Fruit fly (Drosophila melanogaster) whole organism, embryonic: ENCODE results near the gene CG10638.

Source experiments
- Atf3 ChIP-seq: fragments of 200-800 bp; sonication (Bioruptor generic); optimal IDR thresholded peaks from 3 replicates; lab custom pipeline; 2016; ENCODE audit warnings: missing biosample characterization, missing genetic modification characterization
- Bteb2 ChIP-seq: fragments of 200-800 bp; sonication (Bioruptor generic); optimal IDR thresholded peaks from 2 replicates; lab custom pipeline; 2016; ENCODE audit warnings: missing biosample characterization, missing genetic modification characterization
- CG10431 ChIP-seq: fragments of 200-800 bp; sonication (Bioruptor generic); optimal IDR thresholded peaks from 3 replicates; lab custom pipeline; 2018; ENCODE audit warnings: missing biosample characterization, mild to moderate bottlenecking, missing genetic modification characterization
- CG11085 ChIP-seq: fragments of 200-800 bp; sonication (Bioruptor generic); IDR thresholded peaks from 2 replicates; pipeline ENCODE4 v1.3.6; 2022; ENCODE audit warnings: missing biosample characterization, missing genetic modification characterization
- CG12236 ChIP-seq: fragments of 200-800 bp; sonication (Bioruptor generic); optimal IDR thresholded peaks from 2 replicates; lab custom pipeline; 2016; ENCODE audit warnings: missing biosample characterization, missing genetic modification characterization
- CG12299 ChIP-seq: fragments of 200-800 bp; sonication (Bioruptor generic); optimal IDR thresholded peaks from 2 replicates; lab custom pipeline; 2018; ENCODE audit warnings: missing biosample characterization, mild to moderate bottlenecking, missing genetic modification characterization
- CG12659 ChIP-seq: fragments of 200-800 bp; sonication (Bioruptor generic); optimal IDR thresholded peaks from 3 replicates; lab custom pipeline; 2017; ENCODE audit warnings: mild to moderate bottlenecking, missing biosample characterization, missing genetic modification reagents, missing genetic modification characterization
- CG14667 ChIP-seq: fragments of 200-800 bp; sonication (Bioruptor generic); IDR thresholded peaks from 2 replicates; pipeline ENCODE4 v1.3.6; 2022; ENCODE audit warnings: missing biosample characterization, missing genetic modification characterization
- CG15073 ChIP-seq: fragments of 200-800 bp; sonication (Bioruptor generic); optimal IDR thresholded peaks from 2 replicates; lab custom pipeline; 2016; ENCODE audit warnings: missing biosample characterization, missing genetic modification characterization
- CG15601 ChIP-seq: fragments of 200-800 bp; sonication (Bioruptor generic); optimal IDR thresholded peaks from 3 replicates; lab custom pipeline; 2019; ENCODE audit warnings: missing biosample characterization, mild to moderate bottlenecking, missing genetic modification characterization, moderate library complexity
- CG1602 ChIP-seq: fragments of 200-800 bp; sonication (Bioruptor generic); optimal IDR thresholded peaks from 3 replicates; lab custom pipeline; 2016; ENCODE audit warnings: missing biosample characterization, missing genetic modification characterization
- CG17186 ChIP-seq: fragments of 200-800 bp; sonication (Bioruptor generic); optimal IDR thresholded peaks from 3 replicates; lab custom pipeline; 2017; ENCODE audit warnings: missing biosample characterization, missing genetic modification reagents, missing genetic modification characterization
- CG18619 ChIP-seq: fragments of 200-800 bp; sonication (Bioruptor generic); optimal IDR thresholded peaks from 3 replicates; lab custom pipeline; 2017; ENCODE audit warnings: missing biosample characterization, mild to moderate bottlenecking, missing genetic modification characterization
- CG2202 ChIP-seq: fragments of 200-800 bp; sonication (Bioruptor generic); optimal IDR thresholded peaks from 2 replicates; lab custom pipeline; 2018; ENCODE audit warnings: missing biosample characterization, mild to moderate bottlenecking, missing genetic modification characterization
- CG30020 ChIP-seq: fragments of 200-800 bp; optimal IDR thresholded peaks from 2 replicates; lab custom pipeline; 2019; ENCODE audit warnings: missing biosample characterization, mild to moderate bottlenecking, missing genetic modification characterization, moderate library complexity
- CG31388 ChIP-seq: fragments of 200-800 bp; sonication (Bioruptor generic); optimal IDR thresholded peaks from 2 replicates; lab custom pipeline; 2016; ENCODE audit warnings: missing biosample characterization, missing genetic modification characterization
- CG3407 ChIP-seq: fragments of 200-800 bp; sonication (Bioruptor generic); optimal IDR thresholded peaks from 2 replicates; lab custom pipeline; 2018; ENCODE audit warnings: missing biosample characterization, mild to moderate bottlenecking, missing genetic modification characterization
- CG34422 ChIP-seq: fragments of 200-800 bp; sonication (Bioruptor generic); IDR thresholded peaks from 3 replicates; pipeline ENCODE4 v1.3.6; 2022; ENCODE audit warnings: missing biosample characterization, missing genetic modification characterization
- CG3726 ChIP-seq: fragments of 200-800 bp; sonication (Bioruptor generic); IDR thresholded peaks from 3 replicates; pipeline ENCODE4, ENCODE4 v1.3.6; 2022; ENCODE audit warnings: missing biosample characterization, missing genetic modification characterization
- CG4360 ChIP-seq: fragments of 200-800 bp; sonication (Bioruptor generic); IDR thresholded peaks from 2 replicates; pipeline ENCODE4 v1.3.6; 2022; ENCODE audit warnings: missing biosample characterization, missing genetic modification characterization
- CG43689 ChIP-seq: fragments of 200-800 bp; sonication (Bioruptor generic); IDR thresholded peaks from 2 replicates; pipeline ENCODE4 v1.3.6; 2022; ENCODE audit warnings: missing biosample characterization, missing genetic modification characterization
- CG4404 ChIP-seq: fragments of 200-800 bp; sonication (Bioruptor generic); IDR thresholded peaks from 2 replicates; pipeline ENCODE4 v1.3.6; 2022; ENCODE audit warnings: missing biosample characterization, missing genetic modification characterization
- CG6765 ChIP-seq: fragments of 200-800 bp; sonication (Bioruptor generic); optimal IDR thresholded peaks from 3 replicates; lab custom pipeline; 2017; ENCODE audit warnings: missing biosample characterization, mild to moderate bottlenecking, missing genetic modification characterization
- CG7271 ChIP-seq: fragments of 200-800 bp; sonication (Bioruptor generic); optimal IDR thresholded peaks from 2 replicates; lab custom pipeline; 2018; ENCODE audit warnings: missing biosample characterization, mild to moderate bottlenecking, missing genetic modification characterization, moderate library complexity
- CG7556 ChIP-seq: fragments of 200-800 bp; sonication (Bioruptor generic); optimal IDR thresholded peaks from 2 replicates; lab custom pipeline; 2017; ENCODE audit warnings: missing biosample characterization, mild to moderate bottlenecking, missing genetic modification characterization
- CG9797 ChIP-seq: fragments of 200-800 bp; sonication (Bioruptor generic); optimal IDR thresholded peaks from 3 replicates; lab custom pipeline; 2018; ENCODE audit warnings: missing biosample characterization, mild to moderate bottlenecking, missing genetic modification characterization
- CG9817 ChIP-seq: fragments of 200-800 bp; sonication (Bioruptor generic); optimal IDR thresholded peaks from 2 replicates; lab custom pipeline; 2018; ENCODE audit warnings: missing biosample characterization, mild to moderate bottlenecking, missing genetic modification characterization, moderate library complexity
- CrebB ChIP-seq: fragments of 200-800 bp; sonication (Bioruptor generic); optimal IDR thresholded peaks from 3 replicates; lab custom pipeline; 2018; ENCODE audit warnings: missing biosample characterization, mild to moderate bottlenecking, missing genetic modification characterization
- Dp ChIP-seq: fragments of 200-800 bp; sonication (Bioruptor generic); optimal IDR thresholded peaks from 2 replicates; lab custom pipeline; 2018; ENCODE audit warnings: missing biosample characterization, mild to moderate bottlenecking, missing genetic modification characterization, moderate library complexity
- Drgx ChIP-seq: fragments of 200-800 bp; sonication (Bioruptor generic); IDR thresholded peaks from 2 replicates; pipeline ENCODE4 v1.3.6; 2022; ENCODE audit warnings: missing biosample characterization, missing genetic modification characterization
- Fer3 ChIP-seq: fragments of 200-800 bp; sonication (Bioruptor generic); optimal IDR thresholded peaks from 2 replicates; lab custom pipeline; 2018; ENCODE audit warnings: missing biosample characterization, mild to moderate bottlenecking, missing genetic modification characterization, moderate library complexity
- H15 ChIP-seq: fragments of 200-800 bp; sonication (Bioruptor generic); IDR thresholded peaks from 3 replicates; pipeline ENCODE4 v1.3.6; 2022; ENCODE audit warnings: missing biosample characterization, missing genetic modification characterization
- HLH3B ChIP-seq: fragments of 200-800 bp; sonication (Bioruptor generic); IDR thresholded peaks from 2 replicates; pipeline ENCODE4 v1.3.6; 2022; ENCODE audit warnings: missing biosample characterization, missing genetic modification characterization
- HLH54F ChIP-seq: fragments of 200-800 bp; sonication (Bioruptor generic); optimal IDR thresholded peaks from 3 replicates; lab custom pipeline; 2016; ENCODE audit warnings: missing biosample characterization, missing genetic modification characterization
- Hr51 ChIP-seq, 2 experiments: fragments of 200-800 bp; sonication (Bioruptor generic); optimal IDR thresholded peaks; 2 replicates in 1 of 2; 3 replicates in 1 of 2; lab custom pipeline; 2016 to 2018; ENCODE audit warnings: missing biosample characterization in 2 of 2, missing genetic modification characterization in 2 of 2, mild to moderate bottlenecking in 1 of 2, moderate library complexity in 1 of 2
- MESR4 ChIP-seq: fragments of 200-800 bp; sonication (Bioruptor generic); optimal IDR thresholded peaks from 2 replicates; lab custom pipeline; 2018; ENCODE audit warnings: missing biosample characterization, mild to moderate bottlenecking, missing genetic modification characterization, moderate library complexity
- NfI ChIP-seq: fragments of 200-800 bp; sonication (Bioruptor generic); optimal IDR thresholded peaks from 3 replicates; lab custom pipeline; 2018; ENCODE audit warnings: missing biosample characterization, mild to moderate bottlenecking, missing genetic modification characterization, moderate library complexity
- PHDP ChIP-seq: fragments of 200-800 bp; sonication (Bioruptor generic); optimal IDR thresholded peaks from 3 replicates; lab custom pipeline; 2018; ENCODE audit warnings: missing biosample characterization, mild to moderate bottlenecking, missing genetic modification characterization, moderate library complexity
- Sin3A ChIP-seq: fragments of >200 bp; optimal IDR thresholded peaks from 2 replicates; lab custom pipeline; 2018
- YL-1 ChIP-seq: fragments of 200-800 bp; sonication (Bioruptor generic); optimal IDR thresholded peaks from 3 replicates; lab custom pipeline; 2017; ENCODE audit warnings: missing biosample characterization, mild to moderate bottlenecking, missing genetic modification characterization
- cg ChIP-seq: fragments of 200-800 bp; sonication (Bioruptor generic); optimal IDR thresholded peaks from 3 replicates; lab custom pipeline; 2019; ENCODE audit warnings: missing biosample characterization, mild to moderate bottlenecking, missing genetic modification characterization, moderate library complexity
- fd3F ChIP-seq: fragments of 200-800 bp; sonication (Bioruptor generic); optimal IDR thresholded peaks from 2 replicates; lab custom pipeline; 2018; ENCODE audit warnings: missing biosample characterization, mild to moderate bottlenecking, missing genetic modification characterization, moderate library complexity
- gsb ChIP-seq: fragments of 200-800 bp; sonication (Bioruptor generic); IDR thresholded peaks from 2 replicates; pipeline ENCODE4 v1.3.6; 2022; ENCODE audit warnings: missing biosample characterization, missing genetic modification characterization
- mld ChIP-seq: fragments of 200-800 bp; sonication (Bioruptor generic); IDR thresholded peaks from 3 replicates; pipeline ENCODE4 v1.3.6; 2022; ENCODE audit warnings: missing biosample characterization, missing genetic modification characterization; ENCODE audit not compliant: partially characterized antibody
- oc ChIP-seq: fragments of 200-800 bp; sonication (Bioruptor generic); optimal IDR thresholded peaks from 2 replicates; lab custom pipeline; 2018; ENCODE audit warnings: missing biosample characterization, mild to moderate bottlenecking, missing genetic modification characterization, moderate library complexity
- p53 ChIP-seq: fragments of 200-800 bp; sonication (Bioruptor generic); optimal IDR thresholded peaks from 2 replicates; lab custom pipeline; 2016; ENCODE audit warnings: missing biosample characterization, missing genetic modification characterization
- tin ChIP-seq: fragments of 200-800 bp; sonication (Bioruptor generic); optimal IDR thresholded peaks from 3 replicates; lab custom pipeline; 2016; ENCODE audit warnings: missing biosample characterization, missing genetic modification characterization
- tll ChIP-seq, 2 experiments: fragments of 200-800 bp in 1 of 2; fragments of >200 bp in 1 of 2; sonication (Bioruptor generic) in 1 of 2; optimal IDR thresholded peaks; 2 replicates each; lab custom pipeline; 2017 to 2019; ENCODE audit warnings: missing biosample characterization in 2 of 2, missing genetic modification characterization in 2 of 2, mild to moderate bottlenecking in 1 of 2, moderate library complexity in 1 of 2
- tx ChIP-seq: fragments of 200-800 bp; sonication (Bioruptor generic); optimal IDR thresholded peaks from 2 replicates; lab custom pipeline; 2016; ENCODE audit warnings: missing biosample characterization, missing genetic modification characterization
- zf30C ChIP-seq: fragments of 200-800 bp; sonication (Bioruptor generic); optimal IDR thresholded peaks from 3 replicates; lab custom pipeline; 2018; ENCODE audit warnings: missing biosample characterization, mild to moderate bottlenecking, missing genetic modification characterization

Gene CG10638

dm6 chr3L:12526433-12527113, 25.5 kb upstream of the CG10638 start, which contains the start of gene eIF2beta (continued):
- TF ChIP-seq tx = no peak
- peak; percentile 91 for TF ChIP-seq CG9797 (GFP tag; lab: Kevin White, UChicago)
- TF ChIP-seq CG15601 (tag; lab: Kevin White, UChicago) = peak; percentile 52
- TF ChIP-seq oc (tag; lab: Kevin White, UChicago) = peak; percentile 47
- peak; percentile 68 for TF ChIP-seq CG10431
- no peak for TF ChIP-seq CG7556
- no peak for TF ChIP-seq H15 (GFP tag; lab: Robert Waterston, UW)
- TF ChIP-seq HLH54F (GFP tag; lab: Kevin White, UChicago) = no peak
- no peak for TF ChIP-seq Atf3 (GFP tag; lab: Kevin White, UChicago)
- TF ChIP-seq CG7271 (tag; lab: Kevin White, UChicago) = no peak
- TF ChIP-seq CG2202 (tag; lab: Kevin White, UChicago) = peak; percentile 20
- no peak for TF ChIP-seq p53 (GFP tag; lab: Kevin White, UChicago)
- TF ChIP-seq cg (GFP tag; lab: Kevin White, UChicago) = peak; percentile 92
- peak; percentile 50 for TF ChIP-seq CrebB (tag; lab: Kevin White, UChicago)
- TF ChIP-seq PHDP (tag; lab: Kevin White, UChicago) = peak; percentile 45
- TF ChIP-seq NfI (GFP tag; lab: Kevin White, UChicago) = peak; percentile 70
- no peak for TF ChIP-seq Drgx (GFP tag; lab: Robert Waterston, UW)
- TF ChIP-seq gsb (GFP tag; lab: Robert Waterston, UW) = no peak
- peak; percentile 32 for TF ChIP-seq CG17186 (GFP tag; lab: Kevin White, UChicago)
- TF ChIP-seq CG6765 = peak; percentile 33
- no peak for TF ChIP-seq CG3726
- no peak for TF ChIP-seq mld
- peak; percentile 31 for TF ChIP-seq tin
- peak in 1 of 2 experiments; percentile 38 for TF ChIP-seq Hr51 (GFP tag; optimal IDR thresholded peaks at IDR 0.05; lab: Kevin White, UChicago)
- no peak for TF ChIP-seq Bteb2 (GFP tag; lab: Kevin White, UChicago)
- TF ChIP-seq CG34422 = peak; percentile 85; the same call in 1 of the 3 replicates
- no peak for TF ChIP-seq CG14667
- no peak for TF ChIP-seq CG15073 (GFP tag; lab: Kevin White, UChicago)
- TF ChIP-seq CG4360 (GFP tag; lab: Robert Waterston, UW) = no peak
- TF ChIP-seq CG9817 (tag; lab: Kevin White, UChicago) = no peak
- no peak for TF ChIP-seq HLH3B (GFP tag; lab: Robert Waterston, UW)
- TF ChIP-seq Sin3A (lab: Kevin White, UChicago) = peak; percentile 55
- no peak for TF ChIP-seq zf30C (GFP tag; lab: Kevin White, UChicago)
- TF ChIP-seq Fer3 (tag; lab: Kevin White, UChicago) = peak; percentile 36
- peak; percentile 68 for TF ChIP-seq CG12659 (GFP tag; lab: Kevin White, UChicago)
- no peak for TF ChIP-seq tll (GFP tag; optimal IDR thresholded peaks at IDR 0.05; lab: Kevin White, UChicago)
- TF ChIP-seq CG11085 (GFP tag; lab: Robert Waterston, UW) = no peak
- TF ChIP-seq MESR4 (GFP tag; lab: Kevin White, UChicago) = peak; percentile 98
- TF ChIP-seq CG12299 = no peak
- TF ChIP-seq fd3F (GFP tag; lab: Kevin White, UChicago) = no peak
- no peak for TF ChIP-seq CG3407 (GFP tag; lab: Kevin White, UChicago)
- no peak for TF ChIP-seq CG31388 (GFP tag; lab: Kevin White, UChicago)
- TF ChIP-seq CG4404 (GFP tag; lab: Robert Waterston, UW) = no peak
- peak; percentile 97 for TF ChIP-seq YL-1 (GFP tag; lab: Kevin White, UChicago)
- peak; percentile 31 for TF ChIP-seq Dp
- TF ChIP-seq CG1602 (GFP tag; lab: Kevin White, UChicago) = no peak
- no peak for TF ChIP-seq CG18619 (GFP tag; lab: Kevin White, UChicago)
- no peak for TF ChIP-seq CG43689
- TF ChIP-seq CG30020 (tag; lab: Kevin White, UChicago) = peak; percentile 35
- TF ChIP-seq CG12236 (GFP tag; lab: Kevin White, UChicago) = no peak
